Worm (Caenorhabditis elegans): Measurements from ENCODE around the gene ife-5.
"Not testable (repeated sequence)": the region's sequence is repeated elsewhere in the genome, so short reads cannot be mapped to it uniquely, and the experiment has no call there.

The ife-5 gene

ce11 chrII:12311560-12311959 lies 31.1 kb downstream of the ife-5 start, which contains the start of gene sre-51:
sre-51 (plus strand) TSS chrII:12311860.
- TF ChIP-seq him-1 (tag; optimal IDR thresholded peaks at IDR 0.05): no peak

- TF ChIP-seq dao-5, him-1, W03F9.2 (tag; optimal IDR thresholded peaks at IDR 0.05): not testable (repeated sequence)
Measured at ce11 chrII:12318541-12318940, 38.1 kb downstream of the ife-5 start, which contains the start of gene sre-49. sre-49 (plus strand) TSS chrII:12318841.

- TF ChIP-seq dao-5 (tag; optimal IDR thresholded peaks at IDR 0.05): no peak
- no peak for TF ChIP-seq W03F9.2 (tag; optimal IDR thresholded peaks at IDR 0.05)
- no peak for TF ChIP-seq him-1 (tag; optimal IDR thresholded peaks at IDR 0.05)
Measured at ce11 chrII:12323305-12323704, 42.8 kb downstream of the ife-5 start, which contains the start of gene sre-53. sre-53 (minus strand) TSS chrII:12323405.

ce11 chrII:12324159-12324558 lies 43.7 kb downstream of the ife-5 start, which contains the start of gene sre-56:
sre-56 (plus strand) TSS chrII:12324459.
- no peak for TF ChIP-seq dao-5 (tag; optimal IDR thresholded peaks at IDR 0.05)
- TF ChIP-seq W03F9.2 (tag; optimal IDR thresholded peaks at IDR 0.05): no peak
- no peak for TF ChIP-seq him-1 (tag; optimal IDR thresholded peaks at IDR 0.05)

- TF ChIP-seq him-1 (tag; optimal IDR thresholded peaks at IDR 0.05) (no peak), dao-5 (tag; optimal IDR thresholded peaks at IDR 0.05) (no peak), W03F9.2 (tag; optimal IDR thresholded peaks at IDR 0.05) (no peak)
Measured at ce11 chrII:12328994-12329393, 48.5 kb downstream of the ife-5 start, which contains the start of gene sre-55. sre-55 (plus strand) TSS chrII:12329294.

DNA sequence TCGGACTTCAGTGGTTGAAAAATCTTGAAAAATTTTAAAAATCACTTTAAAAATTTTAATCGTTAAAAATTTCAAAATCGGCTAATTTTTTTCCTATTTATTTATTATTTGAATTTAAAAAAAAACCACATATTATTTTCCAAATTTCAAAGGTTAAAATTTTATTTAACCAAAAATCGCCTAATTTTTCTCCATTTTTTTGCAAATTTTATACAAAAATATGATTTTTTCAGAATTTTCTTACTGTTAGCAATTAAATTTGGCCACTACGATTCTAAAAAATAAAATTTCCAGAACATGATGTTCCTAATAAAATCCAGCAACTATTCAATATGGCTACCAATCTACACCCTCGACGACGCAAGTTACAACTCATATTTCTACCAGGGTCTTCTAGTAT lies 52.2 kb downstream of the ife-5 start, which contains the start of gene sre-54:
TSS of gene sre-54 (plus strand) at position 301 of the 400 bp plus-strand sequence.
- TF ChIP-seq W03F9.2 (tag; optimal IDR thresholded peaks at IDR 0.05): no peak
- TF ChIP-seq dao-5 (tag; optimal IDR thresholded peaks at IDR 0.05): no peak
- TF ChIP-seq him-1 (tag; optimal IDR thresholded peaks at IDR 0.05): no peak

All from whole organism, L4/young adult.